Worm (Caenorhabditis elegans) whole organism, L3 larva: Measurements from ENCODE around the gene col-17.

Experiments used
- ama-1 ChIP-seq: fragments of 150-350 bp; optimal IDR thresholded peaks from 2 replicates; lab custom pipeline; 2018
- elt-1 ChIP-seq: fragments of 150-350 bp; optimal IDR thresholded peaks from 2 replicates; lab custom pipeline; 2014; ENCODE audit warnings: missing biosample characterization, missing genetic modification characterization
- sea-2 ChIP-seq: fragments of 150-350 bp; sonication (generic microtip); optimal IDR thresholded peaks from 4 replicates; lab custom pipeline; 2014; ENCODE audit warnings: missing biosample characterization, missing genetic modification reagents, missing genetic modification characterization

ce11 chrII:4888527-4889487 lies 21.4 kb upstream of the col-17 start, which contains the start of gene pgm-1:
- TF ChIP-seq sea-2 (GFP tag; lab: Kevin White, UChicago) = no peak
- TF ChIP-seq ama-1 = peak; percentile 16
- TF ChIP-seq elt-1 = no peak
